Worm (Caenorhabditis elegans): ENCODE results near the gene F25E5.5.
A peak's percentile ranks its signal among the peaks of the same experiment; 100 is the strongest.

F25E5.5 gene

DNA sequence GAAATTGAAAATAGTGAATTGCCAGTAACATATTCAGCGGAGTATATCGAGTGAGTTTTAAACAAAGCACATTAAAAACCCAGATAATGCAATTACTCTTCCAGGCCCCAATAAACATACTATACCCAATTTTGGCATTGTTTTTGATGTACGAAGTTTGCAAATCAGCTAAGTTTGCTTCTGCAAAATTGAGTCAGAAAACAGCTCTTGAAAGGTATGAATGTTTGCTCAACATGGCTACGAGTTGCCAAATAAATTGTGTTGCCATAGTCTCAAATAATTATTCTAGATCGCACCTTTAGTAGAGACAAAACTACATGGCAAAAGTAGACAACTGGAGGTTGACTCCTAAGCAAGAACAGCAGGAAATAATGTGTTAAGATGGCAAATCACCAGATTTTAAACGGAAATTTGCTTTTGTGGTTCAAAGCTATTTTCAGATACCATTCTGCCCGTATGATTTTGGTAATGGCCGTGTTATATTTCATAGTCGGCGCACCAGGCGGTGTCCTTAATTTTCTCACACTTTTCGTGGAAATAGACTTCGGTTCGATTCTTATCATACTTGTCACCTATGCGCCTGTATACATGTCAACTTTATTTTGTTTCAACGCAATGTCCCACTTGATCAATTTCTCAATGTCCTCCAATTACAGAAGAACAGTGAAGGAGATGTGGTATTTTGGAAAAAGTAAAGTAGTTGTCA lies 14.5 kb upstream of the F25E5.5 start (continued):
- no peak for TF ChIP-seq rnt-1 (tag; optimal IDR thresholded peaks at IDR 0.05)
- no peak for TF ChIP-seq nhr-237 (tag; optimal IDR thresholded peaks at IDR 0.05)
- no peak for TF ChIP-seq mab-9 (GFP tag; IDR thresholded peaks at IDR 0.05)
- no peak for TF ChIP-seq nhr-71 (tag; optimal IDR thresholded peaks at IDR 0.05)
- TF ChIP-seq fkh-8 (tag; optimal IDR thresholded peaks at IDR 0.05) = no peak
- no peak for TF ChIP-seq lin-13 (GFP tag; optimal IDR thresholded peaks at IDR 0.05)
- no peak for TF ChIP-seq ets-5 (GFP tag; IDR thresholded peaks at IDR 0.05)
- TF ChIP-seq isw-1 (GFP tag; IDR thresholded peaks at IDR 0.05) = no peak
- no peak for TF ChIP-seq ces-1 (GFP tag; optimal IDR thresholded peaks at IDR 0.05)
- no peak for TF ChIP-seq pax-3 (tag; optimal IDR thresholded peaks at IDR 0.05)
- no peak for TF ChIP-seq sup-37 (GFP tag; optimal IDR thresholded peaks at IDR 0.05)
- peak; percentile 5 for TF ChIP-seq elt-2 (tag; optimal IDR thresholded peaks at IDR 0.05)
- TF ChIP-seq C34B4.2 (tag; optimal IDR thresholded peaks at IDR 0.05) = no peak
- TF ChIP-seq lin-35 (GFP tag; optimal IDR thresholded peaks at IDR 0.05) = no peak
- no peak for TF ChIP-seq sptf-1 (tag; optimal IDR thresholded peaks at IDR 0.05)
- no peak for TF ChIP-seq egl-13 (tag; optimal IDR thresholded peaks at IDR 0.05)
- no peak for TF ChIP-seq jun-1 (tag; optimal IDR thresholded peaks at IDR 0.05)
- no peak for TF ChIP-seq mep-1 (tag; optimal IDR thresholded peaks at IDR 0.05)
- TF ChIP-seq unc-86 (tag; optimal IDR thresholded peaks at IDR 0.05) = no peak
- no peak for TF ChIP-seq efl-3 (GFP tag; optimal IDR thresholded peaks at IDR 0.05)
- no peak for TF ChIP-seq dpl-1 (GFP tag; optimal IDR thresholded peaks at IDR 0.05)
- TF ChIP-seq unc-62 (GFP tag; optimal IDR thresholded peaks at IDR 0.05) = no peak
- no peak for TF ChIP-seq unc-30 (tag; optimal IDR thresholded peaks at IDR 0.05)
- TF ChIP-seq C16A3.4 (tag; optimal IDR thresholded peaks at IDR 0.05) = no peak
- TF ChIP-seq ceh-8 (GFP tag; optimal IDR thresholded peaks at IDR 0.05) = no peak
- TF ChIP-seq blmp-1 (tag; optimal IDR thresholded peaks at IDR 0.05) = no peak
- TF ChIP-seq aly-2 (tag; optimal IDR thresholded peaks at IDR 0.05) = no peak
- TF ChIP-seq grh-1 (GFP tag; IDR thresholded peaks at IDR 0.05) = no peak
- TF ChIP-seq elt-3 (tag; optimal IDR thresholded peaks at IDR 0.05) = peak in 1 of 6 experiments; percentile 35
- no peak for TF ChIP-seq tbx-2 (tag; optimal IDR thresholded peaks at IDR 0.05)
- TF ChIP-seq tlp-1 (tag; optimal IDR thresholded peaks at IDR 0.05) = no peak
- TF ChIP-seq nhr-20 (tag; optimal IDR thresholded peaks at IDR 0.05) = peak; percentile 6
- no peak for TF ChIP-seq swsn-7 (tag; optimal IDR thresholded peaks at IDR 0.05)

DNA sequence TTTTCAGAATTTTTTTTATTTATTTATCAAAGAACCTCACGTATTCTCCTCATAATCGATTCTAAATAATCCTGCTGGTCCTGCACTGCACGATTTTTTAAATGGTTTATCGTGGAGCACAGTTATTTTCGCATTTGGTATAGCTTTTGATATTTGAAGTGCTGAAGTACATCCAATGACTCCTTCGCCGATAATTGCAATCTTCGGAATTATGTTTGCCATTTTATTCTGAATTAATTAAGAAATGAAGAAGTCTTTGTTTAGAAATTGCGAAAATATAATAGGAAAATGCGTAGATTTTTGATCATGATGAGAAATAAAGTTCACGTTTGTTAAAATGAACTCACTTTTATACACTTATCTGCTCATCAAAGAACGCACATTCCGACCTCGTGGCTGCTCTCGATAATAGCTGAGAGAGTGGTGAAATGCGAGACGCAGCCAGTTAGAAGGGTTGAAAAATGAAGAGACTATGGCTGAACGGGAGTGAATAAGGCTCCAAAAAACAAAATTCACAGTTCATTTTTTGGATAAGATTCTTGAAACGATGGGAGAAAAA lies 12.2 kb upstream of the F25E5.5 start:
- TF ChIP-seq snpc-4 (tag; optimal IDR thresholded peaks at IDR 0.05) (peak; percentile 21), elt-2 (tag; optimal IDR thresholded peaks at IDR 0.05) (peak; percentile 58), isw-1 (GFP tag; IDR thresholded peaks at IDR 0.05) (no peak), dsc-1 (tag; optimal IDR thresholded peaks at IDR 0.05) (peak; percentile 47), lin-39 (tag; optimal IDR thresholded peaks at IDR 0.05) (peak; percentile 1), lsy-2 (tag; optimal IDR thresholded peaks at IDR 0.05) (peak; percentile 55 to 58), swsn-7 (tag; optimal IDR thresholded peaks at IDR 0.05) (peak; percentile 63), nhr-90 (tag; optimal IDR thresholded peaks at IDR 0.05; ENCODE audit: poor library complexity) (peak; percentile 29), sup-37 (GFP tag; optimal IDR thresholded peaks at IDR 0.05) (peak; percentile 31), lir-3 (tag; optimal IDR thresholded peaks at IDR 0.05; ENCODE audit: poor library complexity) (peak; percentile 34), efl-1 (optimal IDR thresholded peaks at IDR 0.05) (peak; percentile 19 to 41), efl-1 (GFP tag; optimal IDR thresholded peaks at IDR 0.05 in 1 of 2) (peak in 1 of 2 experiments; percentile 87), mdl-1 (tag; optimal IDR thresholded peaks at IDR 0.05) (peak in 1 of 2 experiments; percentile 89), fkh-10 (GFP tag; optimal IDR thresholded peaks at IDR 0.05) (peak; percentile 33), ceh-63 (GFP tag; optimal IDR thresholded peaks at IDR 0.05) (no peak), C04F5.9 (tag; optimal IDR thresholded peaks at IDR 0.05) (no peak), zip-4 (GFP tag; optimal IDR thresholded peaks at IDR 0.05) (no peak), skn-1 (tag; optimal IDR thresholded peaks at IDR 0.05) (peak; percentile 39), ceh-88 (GFP tag; IDR thresholded peaks at IDR 0.05) (no peak), elt-3 (tag; optimal IDR thresholded peaks at IDR 0.05) (peak in 1 of 6 experiments; percentile 4), nhr-47 (tag; optimal IDR thresholded peaks at IDR 0.05) (peak; percentile 55), nhr-71 (tag; optimal IDR thresholded peaks at IDR 0.05) (peak; percentile 92), fkh-8 (tag; optimal IDR thresholded peaks at IDR 0.05) (peak; percentile 73), lin-15B (tag; optimal IDR thresholded peaks at IDR 0.05) (no peak), tbx-2 (tag; optimal IDR thresholded peaks at IDR 0.05) (peak; percentile 69), nhr-19 (GFP tag; conservative IDR thresholded peaks at IDR 0.05) (peak; percentile 98)

All from whole organism, L1 larva.